Worm (Caenorhabditis elegans) whole organism, midembryonic: ENCODE results near the gene ZK1236.1.

Experiments used
- T22C8.4 ChIP-seq: fragments of 200-800 bp; sonication (Bioruptor generic); IDR thresholded peaks from 2 replicates; pipeline ENCODE4 v1.3.6; 2022; ENCODE audit warnings: missing genetic modification characterization, missing compliant biosample characterization
- cog-1 ChIP-seq: sonication (generic microtip); optimal IDR thresholded peaks from 2 replicates; lab custom pipeline; 2016; ENCODE audit warnings: missing genetic modification characterization, missing compliant biosample characterization
- flt-1 ChIP-seq: fragments of 200-800 bp; sonication (Bioruptor generic); IDR thresholded peaks from 2 replicates; pipeline ENCODE4 v1.3.6; 2022; ENCODE audit warnings: missing genetic modification characterization, missing compliant biosample characterization
- klf-2 ChIP-seq: fragments of 200-800 bp; sonication (Bioruptor generic); conservative IDR thresholded peaks from 2 replicates; pipeline ENCODE4 v1.3.6; 2022; ENCODE audit warnings: missing genetic modification reagents, missing genetic modification characterization, missing compliant biosample characterization
- med-1 ChIP-seq: sonication (generic microtip); optimal IDR thresholded peaks from 2 replicates; lab custom pipeline; 2017; ENCODE audit warnings: missing genetic modification characterization, mild to moderate bottlenecking, missing compliant biosample characterization, antibody characterized with exemption, missing genetic modification reagents; ENCODE audit not compliant: insufficient read depth
- ref-1 ChIP-seq: fragments of 200-800 bp; sonication (Bioruptor generic); conservative IDR thresholded peaks from 2 replicates; pipeline ENCODE4 v1.3.6; 2022; ENCODE audit warnings: missing genetic modification reagents, missing genetic modification characterization, missing compliant biosample characterization
- tab-1 ChIP-seq: fragments of 200-800 bp; sonication (Bioruptor generic); IDR thresholded peaks from 2 replicates; pipeline ENCODE4 v1.3.6; 2022; ENCODE audit warnings: missing genetic modification characterization, missing compliant biosample characterization
- ztf-23 ChIP-seq: fragments of 200-800 bp; sonication (Bioruptor generic); IDR thresholded peaks from 2 replicates; pipeline ENCODE4 v1.3.6; 2022; ENCODE audit warnings: missing genetic modification reagents, missing genetic modification characterization, missing compliant biosample characterization
- ztf-29 ChIP-seq: fragments of 200-800 bp; sonication (Bioruptor generic); IDR thresholded peaks from 2 replicates; pipeline ENCODE4 v1.3.6; 2022; ENCODE audit warnings: missing genetic modification reagents, missing genetic modification characterization, missing compliant biosample characterization

DNA sequence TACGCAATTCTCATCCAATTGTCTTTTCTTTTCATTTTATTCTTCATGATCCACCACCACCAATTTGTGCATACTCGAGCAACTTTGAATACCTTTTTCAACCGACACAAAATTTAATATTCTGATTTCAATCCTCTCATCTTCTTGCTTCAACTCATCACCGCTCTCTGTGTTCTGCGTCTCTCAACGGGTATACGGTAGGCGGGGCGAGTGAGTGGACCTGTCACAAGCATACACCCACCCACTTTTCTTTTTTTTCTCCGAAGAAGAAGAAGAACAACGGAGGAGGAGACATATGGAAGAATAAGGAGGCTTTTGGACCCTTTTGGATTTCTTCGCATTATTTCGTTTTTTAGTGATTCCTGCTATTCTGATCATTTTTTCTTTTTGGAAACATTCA, 32.3 kb downstream of the ZK1236.1 start:
- no peak for TF ChIP-seq klf-2 (GFP tag; lab: Robert Waterston, UW)
- TF ChIP-seq T22C8.4: no peak
- no peak for TF ChIP-seq ztf-23 (GFP tag; lab: Robert Waterston, UW)
- TF ChIP-seq flt-1 (GFP tag; lab: Robert Waterston, UW): no peak
- no peak for TF ChIP-seq ref-1 (GFP tag; lab: Robert Waterston, UW)
- no peak for TF ChIP-seq tab-1
- TF ChIP-seq ztf-29: no peak
- no peak for TF ChIP-seq med-1 (GFP tag; lab: Kevin White, UChicago)
- no peak for TF ChIP-seq cog-1 (tag; lab: Kevin White, UChicago)
